Worm (Caenorhabditis elegans) whole organism, L1 larva: ENCODE data around the gene lin-14.

Source experiments
- C34B4.2 ChIP-seq: sonication (generic microtip); optimal IDR thresholded peaks from 2 replicates; lab custom pipeline; 2017; ENCODE audit warnings: mild to moderate bottlenecking, missing genetic modification characterization, missing compliant biosample characterization
- F16B12.6 ChIP-seq: fragments of 150-350 bp; optimal IDR thresholded peaks from 2 replicates; lab custom pipeline; 2014; ENCODE audit warnings: missing biosample characterization, missing genetic modification characterization
- Y116A8C.19 ChIP-seq: sonication (generic microtip); optimal IDR thresholded peaks from 2 replicates; lab custom pipeline; 2016; ENCODE audit warnings: missing compliant biosample characterization, missing genetic modification characterization, borderline replicate concordance
- aha-1 ChIP-seq: fragments of 150-350 bp; optimal IDR thresholded peaks from 2 replicates; lab custom pipeline; 2014; ENCODE audit warnings: missing biosample characterization, missing genetic modification characterization
- aly-2 ChIP-seq: fragments of 150-350 bp; optimal IDR thresholded peaks from 2 replicates; lab custom pipeline; 2014; ENCODE audit warnings: missing biosample characterization, missing genetic modification characterization
- blmp-1 ChIP-seq: fragments of 150-350 bp; optimal IDR thresholded peaks from 2 replicates; lab custom pipeline; 2014; ENCODE audit warnings: missing biosample characterization, missing genetic modification characterization
- ceh-8 ChIP-seq: fragments of 200-800 bp; sonication (Bioruptor generic); optimal IDR thresholded peaks from 2 replicates; lab custom pipeline; 2018; ENCODE audit warnings: mild to moderate bottlenecking, missing genetic modification characterization, moderate library complexity, missing compliant biosample characterization
- ceh-82 ChIP-seq, 3 experiments: fragments of 150-350 bp in 1 of 3; sonication (generic microtip) in 2 of 3; optimal IDR thresholded peaks; 2 replicates each; lab custom pipeline; 2014 to 2017; ENCODE audit warnings: missing biosample characterization in 3 of 3, missing genetic modification characterization in 3 of 3
- ceh-90 ChIP-seq: sonication (generic microtip); optimal IDR thresholded peaks from 2 replicates; lab custom pipeline; 2016; ENCODE audit warnings: missing genetic modification characterization, missing compliant biosample characterization
- ces-1 ChIP-seq: fragments of 150-350 bp; optimal IDR thresholded peaks from 2 replicates; lab custom pipeline; 2014; ENCODE audit warnings: missing biosample characterization, missing genetic modification reagents, missing genetic modification characterization
- dsc-1 ChIP-seq: sonication (generic microtip); optimal IDR thresholded peaks from 2 replicates; lab custom pipeline; 2016; ENCODE audit warnings: mild to moderate bottlenecking, missing genetic modification characterization, missing compliant biosample characterization
- elt-2 ChIP-seq: sonication (generic microtip); optimal IDR thresholded peaks from 2 replicates; lab custom pipeline; 2016; ENCODE audit warnings: missing genetic modification characterization, mild to moderate bottlenecking, inconsistent platforms, missing compliant biosample characterization, missing genetic modification reagents
- elt-3 ChIP-seq, 6 experiments: fragments of 150-350 bp in 1 of 6; sonication (generic microtip); optimal IDR thresholded peaks; 2 replicates each; lab custom pipeline; 2017 to 2018; ENCODE audit warnings: missing biosample characterization in 6 of 6, missing genetic modification characterization in 6 of 6, inconsistent platforms in 1 of 6
- ets-5 ChIP-seq: fragments of 200-800 bp; sonication (Bioruptor generic); IDR thresholded peaks from 2 replicates; pipeline ENCODE4 v1.3.6; 2022; ENCODE audit warnings: missing genetic modification characterization, missing compliant biosample characterization
- fkh-10 ChIP-seq: sonication (generic microtip); optimal IDR thresholded peaks from 2 replicates; lab custom pipeline; 2017; ENCODE audit warnings: missing biosample characterization, missing genetic modification reagents, missing genetic modification characterization
- fkh-4 ChIP-seq: sonication (generic microtip); optimal IDR thresholded peaks from 2 replicates; lab custom pipeline; 2016; ENCODE audit warnings: missing compliant biosample characterization, missing genetic modification characterization, borderline replicate concordance
- fkh-8 ChIP-seq: sonication (generic microtip); optimal IDR thresholded peaks from 2 replicates; lab custom pipeline; 2016; ENCODE audit warnings: mild to moderate bottlenecking, missing genetic modification characterization, missing compliant biosample characterization
- fos-1 ChIP-seq: fragments of 150-350 bp; optimal IDR thresholded peaks from 2 replicates; lab custom pipeline; 2014; ENCODE audit warnings: missing biosample characterization, missing genetic modification characterization
- hlh-17 ChIP-seq: fragments of 200-800 bp; sonication (Bioruptor generic); optimal IDR thresholded peaks from 2 replicates; lab custom pipeline; 2018; ENCODE audit warnings: missing genetic modification characterization, mild to moderate bottlenecking, missing compliant biosample characterization, moderate library complexity, borderline replicate concordance
- isw-1 ChIP-seq: fragments of 200-800 bp; sonication (Bioruptor generic); IDR thresholded peaks from 2 replicates; pipeline ENCODE4 v1.3.6; 2022; ENCODE audit warnings: missing genetic modification characterization, missing compliant biosample characterization
- jun-1 ChIP-seq: fragments of 150-350 bp; optimal IDR thresholded peaks from 2 replicates; lab custom pipeline; 2014; ENCODE audit warnings: missing biosample characterization, missing genetic modification reagents, missing genetic modification characterization
- lin-13 ChIP-seq: fragments of 150-350 bp; optimal IDR thresholded peaks from 2 replicates; lab custom pipeline; 2014; ENCODE audit warnings: missing biosample characterization, missing genetic modification reagents, missing genetic modification characterization
- lin-14 ChIP-seq: fragments of 200-800 bp; sonication (Bioruptor generic); optimal IDR thresholded peaks from 2 replicates; lab custom pipeline; 2018; ENCODE audit warnings: mild to moderate bottlenecking, missing genetic modification characterization, moderate library complexity, missing compliant biosample characterization
- lin-35 ChIP-seq, 2 experiments: fragments of 150-350 bp; optimal IDR thresholded peaks; 2 replicates each; lab custom pipeline; 2014; ENCODE audit warnings: missing biosample characterization in 2 of 2, missing genetic modification characterization in 2 of 2, missing genetic modification reagents in 2 of 2
- lsy-2 ChIP-seq, 2 experiments: fragments of 150-350 bp; optimal IDR thresholded peaks; 2 replicates each; lab custom pipeline; 2014; ENCODE audit warnings: missing biosample characterization in 2 of 2, missing genetic modification characterization in 2 of 2
- mab-9 ChIP-seq: fragments of 200-800 bp; sonication (Bioruptor generic); IDR thresholded peaks from 2 replicates; pipeline ENCODE4 v1.3.6; 2022; ENCODE audit warnings: missing genetic modification reagents, missing genetic modification characterization, missing compliant biosample characterization
- mef-2 ChIP-seq: fragments of 150-350 bp; optimal IDR thresholded peaks from 2 replicates; lab custom pipeline; 2014; ENCODE audit warnings: missing biosample characterization, missing genetic modification characterization
- mep-1 ChIP-seq: fragments of 150-350 bp; optimal IDR thresholded peaks from 2 replicates; lab custom pipeline; 2014; ENCODE audit warnings: missing biosample characterization, missing genetic modification characterization
- nhr-11 ChIP-seq: fragments of 150-350 bp; optimal IDR thresholded peaks from 2 replicates; lab custom pipeline; 2014; ENCODE audit warnings: missing biosample characterization, missing genetic modification characterization
- nhr-20 ChIP-seq: sonication (generic microtip); optimal IDR thresholded peaks from 2 replicates; lab custom pipeline; 2016; ENCODE audit warnings: mild to moderate bottlenecking, missing genetic modification characterization, missing compliant biosample characterization
- nhr-237 ChIP-seq: fragments of 150-350 bp; optimal IDR thresholded peaks from 2 replicates; lab custom pipeline; 2014; ENCODE audit warnings: missing biosample characterization, missing genetic modification characterization
- nhr-28 ChIP-seq: fragments of 150-350 bp; optimal IDR thresholded peaks from 2 replicates; lab custom pipeline; 2014; ENCODE audit warnings: missing biosample characterization, missing genetic modification characterization
- nhr-47 ChIP-seq: sonication (generic microtip); optimal IDR thresholded peaks from 2 replicates; lab custom pipeline; 2016; ENCODE audit warnings: mild to moderate bottlenecking, missing genetic modification characterization, moderate library complexity, missing compliant biosample characterization
- nhr-71 ChIP-seq: sonication (generic microtip); optimal IDR thresholded peaks from 2 replicates; lab custom pipeline; 2016; ENCODE audit warnings: mild to moderate bottlenecking, missing genetic modification characterization, moderate library complexity, missing compliant biosample characterization
- nhr-76 ChIP-seq: sonication (generic microtip); optimal IDR thresholded peaks from 2 replicates; lab custom pipeline; 2017; ENCODE audit warnings: missing biosample characterization, missing genetic modification characterization
- nhr-77 ChIP-seq: fragments of 150-350 bp; optimal IDR thresholded peaks from 2 replicates; lab custom pipeline; 2014; ENCODE audit warnings: missing biosample characterization, missing genetic modification characterization
- nhr-85 ChIP-seq: sonication (generic microtip); peaks from one replicate; lab custom pipeline; 2016; ENCODE audit warnings: missing genetic modification characterization, inconsistent platforms, missing compliant biosample characterization
- pag-3 ChIP-seq: sonication (generic microtip); optimal IDR thresholded peaks from 2 replicates; lab custom pipeline; 2017; ENCODE audit warnings: missing genetic modification characterization, mild to moderate bottlenecking, missing compliant biosample characterization, antibody characterized with exemption, borderline replicate concordance; ENCODE audit not compliant: insufficient read depth
- pax-3 ChIP-seq: fragments of 200-800 bp; sonication (Bioruptor generic); optimal IDR thresholded peaks from 2 replicates; lab custom pipeline; 2018; ENCODE audit warnings: mild to moderate bottlenecking, missing genetic modification characterization, moderate library complexity, missing compliant biosample characterization
- pqm-1 ChIP-seq: sonication (generic microtip); optimal IDR thresholded peaks from 3 replicates; lab custom pipeline; 2017; ENCODE audit warnings: missing biosample characterization, missing genetic modification characterization
- rnt-1 ChIP-seq: sonication (generic microtip); optimal IDR thresholded peaks from 2 replicates; lab custom pipeline; 2016; ENCODE audit warnings: mild to moderate bottlenecking, missing genetic modification characterization, moderate library complexity, missing compliant biosample characterization
- skn-1 ChIP-seq: fragments of 150-350 bp; optimal IDR thresholded peaks from 2 replicates; lab custom pipeline; 2014; ENCODE audit warnings: missing biosample characterization, missing genetic modification characterization
- snpc-4 ChIP-seq: fragments of 150-350 bp; optimal IDR thresholded peaks from 2 replicates; lab custom pipeline; 2014; ENCODE audit warnings: missing biosample characterization, missing genetic modification characterization
- snu-23 ChIP-seq: sonication (generic microtip); optimal IDR thresholded peaks from 2 replicates; lab custom pipeline; 2016; ENCODE audit warnings: missing genetic modification characterization, missing compliant biosample characterization
- sox-4 ChIP-seq: sonication (generic microtip); optimal IDR thresholded peaks from 2 replicates; lab custom pipeline; 2016; ENCODE audit warnings: missing genetic modification characterization, missing compliant biosample characterization
- sptf-1 ChIP-seq: fragments of 150-350 bp; optimal IDR thresholded peaks from 2 replicates; lab custom pipeline; 2014; ENCODE audit warnings: missing biosample characterization, missing genetic modification characterization
- sup-37 ChIP-seq: fragments of 200-800 bp; sonication (Bioruptor generic); optimal IDR thresholded peaks from 2 replicates; lab custom pipeline; 2018; ENCODE audit warnings: mild to moderate bottlenecking, missing genetic modification characterization, missing compliant biosample characterization
- swsn-7 ChIP-seq: sonication (generic microtip); optimal IDR thresholded peaks from 2 replicates; lab custom pipeline; 2016; ENCODE audit warnings: missing genetic modification characterization, missing compliant biosample characterization
- tbx-2 ChIP-seq: sonication (generic microtip); optimal IDR thresholded peaks from 2 replicates; lab custom pipeline; 2016; ENCODE audit warnings: missing genetic modification characterization, missing compliant biosample characterization
- unc-130 ChIP-seq: fragments of 150-350 bp; optimal IDR thresholded peaks from 2 replicates; lab custom pipeline; 2017; ENCODE audit warnings: missing biosample characterization, missing genetic modification characterization, inconsistent platforms
- unc-30 ChIP-seq: sonication (generic microtip); optimal IDR thresholded peaks from 2 replicates; lab custom pipeline; 2017; ENCODE audit warnings: missing biosample characterization, missing genetic modification characterization
- xbp-1 ChIP-seq: sonication (generic microtip); optimal IDR thresholded peaks from 2 replicates; lab custom pipeline; 2016; ENCODE audit warnings: missing genetic modification characterization, missing compliant biosample characterization
- zag-1 ChIP-seq: fragments of 150-350 bp; optimal IDR thresholded peaks from 2 replicates; lab custom pipeline; 2014; ENCODE audit warnings: missing biosample characterization, missing genetic modification characterization
- zip-4 ChIP-seq: fragments of 200-800 bp; sonication (Bioruptor generic); optimal IDR thresholded peaks from 2 replicates; lab custom pipeline; 2018; ENCODE audit warnings: mild to moderate bottlenecking, missing genetic modification characterization, moderate library complexity, missing compliant biosample characterization

lin-14 gene

DNA sequence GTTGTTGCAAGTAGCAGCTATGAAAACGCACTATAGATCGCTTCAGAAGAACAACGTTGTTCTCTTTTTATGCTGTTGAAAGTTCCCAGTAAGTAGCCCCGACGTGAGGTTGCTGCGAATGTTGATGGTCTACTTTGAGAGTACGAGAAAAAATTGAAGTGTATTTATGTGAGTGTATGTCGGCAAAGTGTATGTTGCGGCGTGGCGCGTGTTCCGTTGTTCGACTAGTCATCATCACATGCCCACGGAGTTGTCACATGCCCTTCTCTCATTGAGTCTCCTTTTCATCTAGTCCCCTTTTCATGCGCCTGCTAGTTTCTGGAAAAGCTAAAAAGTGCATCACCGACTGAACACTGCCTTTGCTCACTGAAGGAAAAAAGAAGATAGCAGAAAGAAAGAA lies 6.5 kb downstream of the lin-14 start (continued):
- TF ChIP-seq lsy-2 (tag; optimal IDR thresholded peaks at IDR 0.05; lab: Kevin White, UChicago), result peak; percentile 3 to 25
- TF ChIP-seq isw-1, result peak; percentile 11; the same call in 1 of the 2 replicates
- TF ChIP-seq elt-3 (tag; optimal IDR thresholded peaks at IDR 0.05; lab: Kevin White, UChicago), result no peak
- TF ChIP-seq ceh-8 (GFP tag; lab: Kevin White, UChicago), result no peak
- no peak for TF ChIP-seq mab-9
- TF ChIP-seq pag-3 (tag; lab: Kevin White, UChicago), result no peak
- no peak for TF ChIP-seq nhr-76 (tag; lab: Kevin White, UChicago)
- TF ChIP-seq hlh-17, result no peak
- peak; percentile 89 for TF ChIP-seq skn-1 (tag; lab: Kevin White, UChicago)
- TF ChIP-seq blmp-1 (tag; lab: Kevin White, UChicago), result no peak
- no peak for TF ChIP-seq pqm-1 (tag; lab: Kevin White, UChicago)
- TF ChIP-seq snpc-4, result peak; percentile 42
- TF ChIP-seq ces-1, result no peak
- TF ChIP-seq unc-30 (tag; lab: Kevin White, UChicago), result no peak
- peak; percentile 69 for TF ChIP-seq nhr-85 (tag; lab: Kevin White, UChicago)
- peak; percentile 5 for TF ChIP-seq sox-4 (tag; lab: Kevin White, UChicago)
- TF ChIP-seq ceh-90 (tag; lab: Kevin White, UChicago), result no peak
- TF ChIP-seq nhr-77 (tag; lab: Kevin White, UChicago), result no peak
- no peak for TF ChIP-seq fkh-4 (tag; lab: Kevin White, UChicago)
- peak; percentile 13 for TF ChIP-seq fkh-10
- no peak for TF ChIP-seq sup-37 (GFP tag; lab: Kevin White, UChicago)
- no peak for TF ChIP-seq sptf-1 (tag; lab: Kevin White, UChicago)
- TF ChIP-seq tbx-2 (tag; lab: Kevin White, UChicago), result peak; percentile 48
- TF ChIP-seq zag-1 (tag; lab: Kevin White, UChicago), result no peak
- no peak for TF ChIP-seq xbp-1
- TF ChIP-seq F16B12.6 (tag; lab: Kevin White, UChicago), result no peak
- TF ChIP-seq aly-2 (tag; lab: Kevin White, UChicago), result no peak
- TF ChIP-seq ceh-82 (tag; optimal IDR thresholded peaks at IDR 0.05; lab: Kevin White, UChicago), result peak in 2 of 3 experiments; percentile 5 to 6
- TF ChIP-seq lin-13, result no peak
- TF ChIP-seq jun-1 (tag; lab: Kevin White, UChicago), result no peak
- peak; percentile 49 for TF ChIP-seq mep-1 (tag; lab: Kevin White, UChicago)
- TF ChIP-seq nhr-11 (tag; lab: Kevin White, UChicago), result no peak
- TF ChIP-seq C34B4.2 (tag; lab: Kevin White, UChicago), result no peak
- TF ChIP-seq rnt-1 (tag; lab: Kevin White, UChicago), result peak; percentile 24
- TF ChIP-seq nhr-47 (tag; lab: Kevin White, UChicago), result peak; percentile 47
- peak; percentile 62 for TF ChIP-seq nhr-20 (tag; lab: Kevin White, UChicago)
- peak; percentile 32 for TF ChIP-seq unc-130 (tag; lab: Kevin White, UChicago)
- peak; percentile 25 for TF ChIP-seq pax-3 (tag; lab: Kevin White, UChicago)
- no peak for TF ChIP-seq ets-5
- no peak for TF ChIP-seq nhr-28 (tag; lab: Kevin White, UChicago)
- TF ChIP-seq dsc-1 (tag; lab: Kevin White, UChicago), result no peak
- no peak for TF ChIP-seq Y116A8C.19 (tag; lab: Kevin White, UChicago)
- TF ChIP-seq snu-23, result peak; percentile 59
- peak; percentile 71 for TF ChIP-seq fkh-8 (tag; lab: Kevin White, UChicago)
- TF ChIP-seq lin-35 (GFP tag; optimal IDR thresholded peaks at IDR 0.05; lab: Kevin White, UChicago), result peak; percentile 44 to 65
- TF ChIP-seq swsn-7 (tag; lab: Kevin White, UChicago), result peak; percentile 25
- TF ChIP-seq nhr-237 (tag; lab: Kevin White, UChicago), result no peak
- no peak for TF ChIP-seq fos-1 (tag; lab: Kevin White, UChicago)
- TF ChIP-seq aha-1, result no peak
- no peak for TF ChIP-seq zip-4
- TF ChIP-seq lin-14, result peak; percentile 96
- TF ChIP-seq elt-2 (tag; lab: Kevin White, UChicago), result no peak
- peak; percentile 70 for TF ChIP-seq nhr-71
- TF ChIP-seq mef-2, result no peak
